Fruit fly (Drosophila melanogaster) S2 (cell line): ENCODE data around the gene CG42779.

Experiments used
- CG8478 ChIP-seq: fragments of >200 bp; optimal IDR thresholded peaks from 2 replicates; lab custom pipeline; 2018
- CTCF ChIP-seq, 2 experiments: fragments of >200 bp; optimal IDR thresholded peaks; 2 replicates each; lab custom pipeline; 2018

dm6 chr3R:17127912-17128311, 6.5 kb downstream of the CG42779 start, which contains the start of gene CG31265:
- no peak for TF ChIP-seq CG8478 (lab: Kevin White, UChicago)
- no peak for TF ChIP-seq CTCF (optimal IDR thresholded peaks at IDR 0.05; lab: Kevin White, UChicago)
